Fruit fly (Drosophila melanogaster): ENCODE data around the gene CG13398.
A peak's percentile ranks its signal among the peaks of the same experiment; 100 is the strongest.

CG13398 gene

dm6 chr2L:8463144-8464106, 48.4 kb upstream of the CG13398 start, which contains the start of gene Agpat2 (continued):
- TF ChIP-seq CG11085 (GFP tag; IDR thresholded peaks at IDR 0.05) (0 out of 2 replicates have a peak, but pooled peaks have one; percentile 23), bab2 (GFP tag; optimal IDR thresholded peaks at IDR 0.05) (peak; percentile 85), btn (GFP tag; optimal IDR thresholded peaks at IDR 0.05) (peak; percentile 63), CG18262 (tag; optimal IDR thresholded peaks at IDR 0.05) (peak; percentile 88), CG33557 (GFP tag; optimal IDR thresholded peaks at IDR 0.05) (peak; percentile 65), pros (GFP tag; optimal IDR thresholded peaks at IDR 0.05) (peak; percentile 96), CG4730 (GFP tag; IDR thresholded peaks at IDR 0.05) (peak; percentile 44), sim (GFP tag; IDR thresholded peaks at IDR 0.05) (0 out of 2 replicates have a peak, but pooled peaks have one; percentile 61), ci (GFP tag; IDR thresholded peaks at IDR 0.05) (peak; percentile 87), caup (GFP tag; optimal IDR thresholded peaks at IDR 0.05; ENCODE audit: severe bottlenecking) (peak; percentile 81), jing (GFP tag; optimal IDR thresholded peaks at IDR 0.05) (peak; percentile 67), Dfd (GFP tag; optimal IDR thresholded peaks at IDR 0.05) (no peak), CG12236 (GFP tag; optimal IDR thresholded peaks at IDR 0.05) (peak; percentile 59), sima (GFP tag; optimal IDR thresholded peaks at IDR 0.05) (peak; percentile 22), CG7928 (GFP tag; optimal IDR thresholded peaks at IDR 0.05) (peak; percentile 44), Atf6 (GFP tag; IDR thresholded peaks at IDR 0.05) (peak; percentile 73), Hr78 (GFP tag; optimal IDR thresholded peaks at IDR 0.05) (no peak), CG10565 (GFP tag; optimal IDR thresholded peaks at IDR 0.05) (peak; percentile 42), Atf-2 (GFP tag; optimal IDR thresholded peaks at IDR 0.05) (peak; percentile 81), trh (GFP tag; optimal IDR thresholded peaks at IDR 0.05) (peak; percentile 45), Hr3 (GFP tag; optimal IDR thresholded peaks at IDR 0.05) (peak; percentile 80), Dbx (GFP tag; IDR thresholded peaks at IDR 0.05) (peak; percentile 61; the same call in 1 of the 3 replicates), ftz-f1 (GFP tag; optimal IDR thresholded peaks at IDR 0.05) (no peak), CG15514 (GFP tag; optimal IDR thresholded peaks at IDR 0.05) (peak; percentile 67), Neu2 (GFP tag; optimal IDR thresholded peaks at IDR 0.05; ENCODE audit: borderline replicate concordance) (peak; percentile 41), toy (GFP tag; IDR thresholded peaks at IDR 0.05) (no peak), CG14441 (GFP tag; IDR thresholded peaks at IDR 0.05) (peak; percentile 68), Six4 (GFP tag; optimal IDR thresholded peaks at IDR 0.05) (peak; percentile 79), CG15073 (GFP tag; optimal IDR thresholded peaks at IDR 0.05) (peak; percentile 21), Hr51 (GFP tag; optimal IDR thresholded peaks at IDR 0.05) (peak; percentile 66 to 89), CG2120 (GFP tag; optimal IDR thresholded peaks at IDR 0.05) (peak; percentile 93), CG17385 (GFP tag; optimal IDR thresholded peaks at IDR 0.05) (peak; percentile 79), az2 (GFP tag; optimal IDR thresholded peaks at IDR 0.05) (peak; percentile 89), CG15479 (GFP tag; optimal IDR thresholded peaks at IDR 0.05) (no peak), CG7786 (GFP tag; optimal IDR thresholded peaks at IDR 0.05) (peak; percentile 80), CG10431 (GFP tag; optimal IDR thresholded peaks at IDR 0.05) (peak; percentile 57), grau (tag; optimal IDR thresholded peaks at IDR 0.05) (peak; percentile 83), amos (GFP tag; IDR thresholded peaks at IDR 0.05; ENCODE audit: partially characterized antibody) (peak; percentile 5; the same call in 1 of the 2 replicates), CG10321 (GFP tag; IDR thresholded peaks at IDR 0.05) (no peak), Sry-δ (GFP tag; optimal IDR thresholded peaks at IDR 0.05) (peak; percentile 32), CG1603 (tag; optimal IDR thresholded peaks at IDR 0.05) (peak; percentile 76), HLH4C (GFP tag; IDR thresholded peaks at IDR 0.05; ENCODE audit: partially characterized antibody) (no peak), CG6765 (GFP tag; optimal IDR thresholded peaks at IDR 0.05) (peak; percentile 28), Med (GFP tag) (peak; percentile 94), Hey (tag; optimal IDR thresholded peaks at IDR 0.05) (no peak), Sry-β (GFP tag; optimal IDR thresholded peaks at IDR 0.05) (peak; percentile 23), en (GFP tag; optimal IDR thresholded peaks at IDR 0.05) (peak; percentile 67)

Data from whole organism, embryonic.